Fruit fly (Drosophila melanogaster) whole organism: Measurements from ENCODE around the gene CG14837.

Source experiments
- CG8478 ChIP-seq: fragments of >200 bp; optimal IDR thresholded peaks from 2 replicates; lab custom pipeline; 2018; ENCODE audit warnings: inconsistent platforms
- Dll ChIP-seq: fragments of >200 bp; optimal IDR thresholded peaks from 2 replicates; lab custom pipeline; 2017
- EcR ChIP-seq, 2 experiments: fragments of >200 bp; optimal IDR thresholded peaks; 2 replicates each; lab custom pipeline; 2017; ENCODE audit warnings: missing biosample characterization in 2 of 2, missing genetic modification characterization in 2 of 2, missing genetic modification reagents in 2 of 2
- pan ChIP-seq: fragments of >200 bp; optimal IDR thresholded peaks from 2 replicates; lab custom pipeline; 2017
- psq ChIP-seq: fragments of >200 bp; optimal IDR thresholded peaks from 2 replicates; lab custom pipeline; 2017
- usp ChIP-seq: fragments of >200 bp; optimal IDR thresholded peaks from 2 replicates; lab custom pipeline; 2017; ENCODE audit warnings: missing biosample characterization, missing genetic modification characterization, mixed read lengths

CG14837 gene

dm6 chr3L:7559937-7560336 is at the start of gene CG14837:
TSS of gene CG14837 (minus strand) at chr3L:7560037.
- no peak for TF ChIP-seq psq
- TF ChIP-seq pan (lab: Kevin White, UChicago), result no peak

dm6 chr3L:7606336-7607001 is 46.6 kb upstream of the CG14837 start:
- TF ChIP-seq usp (GFP tag; lab: Kevin White, UChicago) (no peak), EcR (GFP tag; optimal IDR thresholded peaks at IDR 0.05; lab: Kevin White, UChicago) (no peak), CG8478 (lab: Kevin White, UChicago) (no peak), Dll (lab: Kevin White, UChicago) (no peak), pan (lab: Kevin White, UChicago) (no peak), psq (no peak)

dm6 chr3L:7604863-7605262 is 45.0 kb upstream of the CG14837 start:
- TF ChIP-seq usp (GFP tag; lab: Kevin White, UChicago) (no peak), Dll (lab: Kevin White, UChicago) (no peak), pan (lab: Kevin White, UChicago) (no peak), EcR (GFP tag; optimal IDR thresholded peaks at IDR 0.05; lab: Kevin White, UChicago) (no peak), psq (no peak), CG8478 (lab: Kevin White, UChicago) (no peak)

dm6 chr3L:7603397-7603796 is 43.6 kb upstream of the CG14837 start:
- TF ChIP-seq usp (GFP tag; lab: Kevin White, UChicago) (no peak), pan (lab: Kevin White, UChicago) (no peak), CG8478 (lab: Kevin White, UChicago) (no peak)

dm6 chr3L:7601122-7601841 is 41.4 kb upstream of the CG14837 start:
- TF ChIP-seq CG8478 (lab: Kevin White, UChicago) (no peak), EcR (GFP tag; optimal IDR thresholded peaks at IDR 0.05; lab: Kevin White, UChicago) (no peak), psq (no peak), Dll (lab: Kevin White, UChicago) (no peak)

dm6 chr3L:7598329-7598728 is 38.5 kb upstream of the CG14837 start:
- TF ChIP-seq psq (no peak), pan (lab: Kevin White, UChicago) (no peak), CG8478 (lab: Kevin White, UChicago) (no peak), Dll (lab: Kevin White, UChicago) (no peak), usp (GFP tag; lab: Kevin White, UChicago) (no peak), EcR (GFP tag; optimal IDR thresholded peaks at IDR 0.05; lab: Kevin White, UChicago) (no peak)

- TF ChIP-seq CG8478 (lab: Kevin White, UChicago) (no peak), psq (no peak), Dll (lab: Kevin White, UChicago) (no peak), pan (lab: Kevin White, UChicago) (no peak), usp (GFP tag; lab: Kevin White, UChicago) (no peak), EcR (GFP tag; optimal IDR thresholded peaks at IDR 0.05; lab: Kevin White, UChicago) (no peak)
Observed at dm6 chr3L:7592791-7593190, 33.0 kb upstream of the CG14837 start, which contains the start of gene Pura. TSS of gene Pura (plus strand) at chr3L:7593091.

dm6 chr3L:7592113-7592752 is 32.4 kb upstream of the CG14837 start:
- TF ChIP-seq Dll (lab: Kevin White, UChicago), result no peak

dm6 chr3L:7590898-7591297 is 31.1 kb upstream of the CG14837 start, which contains the start of gene t-Grip84:
TSS of gene t-Grip84 (minus strand) at chr3L:7590998.
- TF ChIP-seq usp (GFP tag; lab: Kevin White, UChicago) (no peak), psq (no peak), CG8478 (lab: Kevin White, UChicago) (no peak), EcR (GFP tag; optimal IDR thresholded peaks at IDR 0.05; lab: Kevin White, UChicago) (no peak), pan (lab: Kevin White, UChicago) (no peak), Dll (lab: Kevin White, UChicago) (no peak)

dm6 chr3L:7583154-7583553 is 23.3 kb upstream of the CG14837 start, which contains the start of gene mmm:
TSS of gene mmm (plus strand) at chr3L:7583454.
- TF ChIP-seq psq (no peak), usp (GFP tag; lab: Kevin White, UChicago) (no peak)

- no peak for TF ChIP-seq usp (GFP tag; lab: Kevin White, UChicago)
- no peak for TF ChIP-seq EcR (GFP tag; optimal IDR thresholded peaks at IDR 0.05; lab: Kevin White, UChicago)
- no peak for TF ChIP-seq pan (lab: Kevin White, UChicago)
- TF ChIP-seq Dll (lab: Kevin White, UChicago), result no peak
- no peak for TF ChIP-seq CG8478 (lab: Kevin White, UChicago)
- no peak for TF ChIP-seq psq
Observed at dm6 chr3L:7572948-7573347, 13.1 kb upstream of the CG14837 start.

- no peak for TF ChIP-seq pan (lab: Kevin White, UChicago)
- TF ChIP-seq Dll (lab: Kevin White, UChicago), result no peak
- TF ChIP-seq EcR (GFP tag; optimal IDR thresholded peaks at IDR 0.05; lab: Kevin White, UChicago), result no peak
- no peak for TF ChIP-seq usp (GFP tag; lab: Kevin White, UChicago)
- TF ChIP-seq CG8478 (lab: Kevin White, UChicago), result no peak
- TF ChIP-seq psq, result no peak
Observed at dm6 chr3L:7562310-7562709, 2.5 kb upstream of the CG14837 start, which contains the start of gene frac. TSS of gene frac (plus strand) at chr3L:7562610.
